Fruit fly (Drosophila melanogaster) whole organism, embryonic: ENCODE results near the gene Rtnl2.
A peak's percentile ranks its signal among the peaks of the same experiment; 100 is the strongest.

Experiments
- Awh ChIP-seq: fragments of 200-800 bp; sonication (Bioruptor generic); IDR thresholded peaks from 2 replicates; pipeline ENCODE4, ENCODE4 v1.3.6; 2022; ENCODE audit warnings: missing biosample characterization, missing genetic modification characterization
- CG10366 ChIP-seq: fragments of 200-800 bp; sonication (Bioruptor generic); IDR thresholded peaks from 2 replicates; pipeline ENCODE4 v1.3.6; 2022; ENCODE audit warnings: missing biosample characterization, missing genetic modification characterization
- CG11093 ChIP-seq: fragments of 200-800 bp; sonication (Bioruptor generic); IDR thresholded peaks from 3 replicates; pipeline ENCODE4 v1.3.6; 2022; ENCODE audit warnings: missing biosample characterization, missing genetic modification characterization
- CG11723 ChIP-seq: fragments of 200-800 bp; sonication (Bioruptor generic); optimal IDR thresholded peaks from 2 replicates; lab custom pipeline; 2017; ENCODE audit warnings: missing biosample characterization, mild to moderate bottlenecking, missing genetic modification characterization
- CG13775 ChIP-seq: fragments of 200-800 bp; sonication (Bioruptor generic); optimal IDR thresholded peaks from 3 replicates; lab custom pipeline; 2017; ENCODE audit warnings: missing biosample characterization, mild to moderate bottlenecking, missing genetic modification characterization
- CG3163 ChIP-seq: fragments of 200-800 bp; sonication (Bioruptor generic); optimal IDR thresholded peaks from 3 replicates; lab custom pipeline; 2016; ENCODE audit warnings: missing biosample characterization, missing genetic modification characterization
- CG3995 ChIP-seq: fragments of 200-800 bp; sonication (Bioruptor generic); optimal IDR thresholded peaks from 3 replicates; lab custom pipeline; 2016; ENCODE audit warnings: missing biosample characterization, missing genetic modification characterization
- CG6654 ChIP-seq: fragments of 200-800 bp; sonication (Bioruptor generic); optimal IDR thresholded peaks from 2 replicates; lab custom pipeline; 2017; ENCODE audit warnings: missing biosample characterization, mild to moderate bottlenecking, missing genetic modification characterization
- CG8281 ChIP-seq: fragments of 200-800 bp; sonication (Bioruptor generic); optimal IDR thresholded peaks from 2 replicates; lab custom pipeline; 2018; ENCODE audit warnings: missing biosample characterization, mild to moderate bottlenecking, missing genetic modification characterization, moderate library complexity
- CG8924 ChIP-seq: fragments of 200-800 bp; optimal IDR thresholded peaks from 3 replicates; lab custom pipeline; 2019; ENCODE audit warnings: missing biosample characterization, mild to moderate bottlenecking, missing genetic modification characterization, moderate library complexity
- CG9727 ChIP-seq: fragments of 200-800 bp; sonication (Bioruptor generic); optimal IDR thresholded peaks from 3 replicates; lab custom pipeline; 2017; ENCODE audit warnings: missing biosample characterization, mild to moderate bottlenecking, missing genetic modification characterization
- Drgx ChIP-seq: fragments of 200-800 bp; sonication (Bioruptor generic); IDR thresholded peaks from 2 replicates; pipeline ENCODE4 v1.3.6; 2022; ENCODE audit warnings: missing biosample characterization, missing genetic modification characterization
- Gug ChIP-seq: fragments of 200-800 bp; sonication (Bioruptor generic); IDR thresholded peaks from 4 replicates; pipeline ENCODE4 v1.3.6; 2022; ENCODE audit warnings: missing biosample characterization, missing genetic modification characterization
- HLH3B ChIP-seq: fragments of 200-800 bp; sonication (Bioruptor generic); IDR thresholded peaks from 2 replicates; pipeline ENCODE4 v1.3.6; 2022; ENCODE audit warnings: missing biosample characterization, missing genetic modification characterization
- Jarid2 ChIP-seq: fragments of 200-800 bp; sonication (Bioruptor generic); optimal IDR thresholded peaks from 3 replicates; lab custom pipeline; 2017; ENCODE audit warnings: mild to moderate bottlenecking, missing biosample characterization, missing genetic modification reagents, missing genetic modification characterization
- Max ChIP-seq: fragments of 200-800 bp; sonication (Bioruptor generic); optimal IDR thresholded peaks from 2 replicates; lab custom pipeline; 2016; ENCODE audit warnings: missing biosample characterization, mild to moderate bottlenecking, missing genetic modification characterization
- Meics ChIP-seq: fragments of 200-800 bp; sonication (Bioruptor generic); optimal IDR thresholded peaks from 2 replicates; lab custom pipeline; 2017; ENCODE audit warnings: missing biosample characterization, mild to moderate bottlenecking, missing genetic modification characterization
- Xrp1 ChIP-seq: fragments of 200-800 bp; sonication (Bioruptor generic); IDR thresholded peaks from 2 replicates; pipeline ENCODE4 v1.3.6; 2022; ENCODE audit warnings: missing biosample characterization, missing genetic modification characterization
- ase ChIP-seq: fragments of 200-800 bp; sonication (Bioruptor generic); IDR thresholded peaks from 3 replicates; pipeline ENCODE4 v1.3.6; 2022; ENCODE audit warnings: missing biosample characterization, missing genetic modification characterization
- az2 ChIP-seq: fragments of 200-800 bp; sonication (Bioruptor generic); optimal IDR thresholded peaks from 3 replicates; lab custom pipeline; 2016; ENCODE audit warnings: missing biosample characterization, missing genetic modification characterization
- bcd ChIP-seq: fragments of 200-800 bp; sonication (Bioruptor generic); optimal IDR thresholded peaks from 2 replicates; lab custom pipeline; 2017; ENCODE audit warnings: missing biosample characterization, mild to moderate bottlenecking, missing genetic modification characterization
- cato ChIP-seq: fragments of 200-800 bp; sonication (Bioruptor generic); optimal IDR thresholded peaks from 2 replicates; lab custom pipeline; 2016; ENCODE audit warnings: missing biosample characterization, missing genetic modification characterization, borderline replicate concordance
- fd102C ChIP-seq: fragments of 200-800 bp; sonication (Bioruptor generic); optimal IDR thresholded peaks from 2 replicates; lab custom pipeline; 2018; ENCODE audit warnings: missing biosample characterization, mild to moderate bottlenecking, missing genetic modification characterization, moderate library complexity
- inv ChIP-seq: fragments of 200-800 bp; sonication (Bioruptor generic); IDR thresholded peaks from 2 replicates; pipeline ENCODE4 v1.3.6; 2022; ENCODE audit warnings: missing biosample characterization, missing genetic modification characterization; ENCODE audit not compliant: partially characterized antibody
- jing ChIP-seq: fragments of 200-800 bp; sonication (Bioruptor generic); optimal IDR thresholded peaks from 2 replicates; lab custom pipeline; 2018; ENCODE audit warnings: missing biosample characterization, mild to moderate bottlenecking, missing genetic modification characterization
- kay ChIP-seq: fragments of 200-800 bp; sonication (Bioruptor generic); optimal IDR thresholded peaks from 2 replicates; lab custom pipeline; 2016; ENCODE audit warnings: missing biosample characterization, missing genetic modification characterization
- nau ChIP-seq: fragments of 200-800 bp; sonication (Bioruptor generic); optimal IDR thresholded peaks from 3 replicates; lab custom pipeline; 2017; ENCODE audit warnings: missing biosample characterization, mild to moderate bottlenecking, missing genetic modification characterization, missing genetic modification reagents
- pan ChIP-seq, 4 experiments: fragments of >200 bp in 3 of 4; fragments of 200-800 bp in 1 of 4; sonication (Bioruptor generic) in 1 of 4; optimal IDR thresholded peaks in 3 of 4; IDR thresholded peaks in 1 of 4; 2 replicates each; pipeline versions ENCODE4 v1.3.6 to Lab custom; 2017 to 2022; ENCODE audit warnings: missing biosample characterization in 2 of 4, missing genetic modification characterization in 2 of 4, mixed read lengths in 1 of 4
- sc ChIP-seq, 3 experiments: fragments of >200 bp in 2 of 3; fragments of 200-800 bp in 1 of 3; sonication (Bioruptor generic) in 1 of 3; optimal IDR thresholded peaks; 2 replicates in 2 of 3; 3 replicates in 1 of 3; lab custom pipeline; 2017; ENCODE audit warnings: mild to moderate bottlenecking in 1 of 3, missing biosample characterization in 1 of 3, missing genetic modification characterization in 1 of 3, missing genetic modification reagents in 1 of 3
- sisA ChIP-seq: fragments of 200-800 bp; sonication (Bioruptor generic); IDR thresholded peaks from 2 replicates; pipeline ENCODE4 v1.3.6; 2022; ENCODE audit warnings: missing biosample characterization, missing genetic modification characterization
- trem ChIP-seq: fragments of 200-800 bp; optimal IDR thresholded peaks from 3 replicates; lab custom pipeline; 2019; ENCODE audit warnings: missing biosample characterization, mild to moderate bottlenecking, missing genetic modification characterization, moderate library complexity

Rtnl2 gene

DNA sequence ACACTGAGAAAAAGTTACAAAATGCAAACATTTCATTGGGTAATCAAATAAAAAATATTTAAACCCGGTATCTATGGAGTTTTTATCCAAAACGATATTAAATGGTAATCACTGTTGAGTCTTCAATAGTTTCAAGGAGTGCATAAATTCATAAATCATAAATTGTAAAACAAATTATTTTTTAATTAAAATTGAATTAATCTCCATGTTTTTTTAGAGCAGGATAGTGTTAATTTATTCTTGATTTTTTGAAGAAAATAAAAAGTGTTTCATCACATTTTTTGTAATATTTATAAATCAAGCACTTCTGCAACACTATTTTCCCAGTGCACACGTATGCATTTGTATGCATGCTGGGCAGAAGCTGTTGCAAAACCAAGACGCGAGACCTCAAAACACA is 39.2 kb downstream of the Rtnl2 start (continued):
- TF ChIP-seq sc (optimal IDR thresholded peaks at IDR 0.05; lab: Kevin White, UChicago) = no peak
- TF ChIP-seq sc (GFP tag; optimal IDR thresholded peaks at IDR 0.05; lab: Kevin White, UChicago) = peak; percentile 13
- TF ChIP-seq CG11723 (GFP tag; lab: Kevin White, UChicago) = peak; percentile 29
- TF ChIP-seq CG10366 (GFP tag; lab: Robert Waterston, UW) = peak; percentile 49; the same call in 1 of the 2 replicates
- peak; percentile 34 for TF ChIP-seq jing (GFP tag; lab: Kevin White, UChicago)
- TF ChIP-seq CG11093 (GFP tag; lab: Robert Waterston, UW) = no peak
- TF ChIP-seq ase (GFP tag; lab: Robert Waterston, UW) = peak; percentile 51; the same call in 1 of the 3 replicates
- TF ChIP-seq bcd (GFP tag; lab: Kevin White, UChicago) = peak; percentile 50
- TF ChIP-seq Gug = no peak
- TF ChIP-seq trem (tag; lab: Kevin White, UChicago) = no peak
- peak; percentile 39 for TF ChIP-seq CG9727
- peak; percentile 45 for TF ChIP-seq sisA
- no peak for TF ChIP-seq pan (optimal IDR thresholded peaks at IDR 0.05; lab: Kevin White, UChicago)
- TF ChIP-seq pan (GFP tag; optimal IDR thresholded peaks at IDR 0.05 in 1 of 2, IDR thresholded peaks at IDR 0.05 in 1 of 2) = peak in 1 of 2 experiments; percentile 57
- peak; percentile 5 for TF ChIP-seq Max (GFP tag; lab: Kevin White, UChicago)
- TF ChIP-seq Awh (GFP tag; lab: Robert Waterston, UW) = no peak
- peak; percentile 53 for TF ChIP-seq CG13775 (GFP tag; lab: Kevin White, UChicago)
- no peak for TF ChIP-seq nau (GFP tag; lab: Kevin White, UChicago)
- TF ChIP-seq fd102C (GFP tag; lab: Kevin White, UChicago) = no peak
- TF ChIP-seq Drgx (GFP tag; lab: Robert Waterston, UW) = peak; percentile 51
- peak; percentile 44 for TF ChIP-seq Meics (GFP tag; lab: Kevin White, UChicago)
- TF ChIP-seq CG3163 (GFP tag; lab: Kevin White, UChicago) = no peak
- TF ChIP-seq Xrp1 (GFP tag; lab: Robert Waterston, UW) = 0 out of 2 replicates have a peak, but pooled peaks have one; percentile 9
- peak; percentile 27 for TF ChIP-seq CG6654 (GFP tag; lab: Kevin White, UChicago)
- TF ChIP-seq az2 (GFP tag; lab: Kevin White, UChicago) = peak; percentile 70
- TF ChIP-seq cato (GFP tag; lab: Kevin White, UChicago) = peak; percentile 29
- TF ChIP-seq HLH3B (GFP tag; lab: Robert Waterston, UW) = peak; percentile 41; the same call in 1 of the 2 replicates
- no peak for TF ChIP-seq Jarid2

DNA sequence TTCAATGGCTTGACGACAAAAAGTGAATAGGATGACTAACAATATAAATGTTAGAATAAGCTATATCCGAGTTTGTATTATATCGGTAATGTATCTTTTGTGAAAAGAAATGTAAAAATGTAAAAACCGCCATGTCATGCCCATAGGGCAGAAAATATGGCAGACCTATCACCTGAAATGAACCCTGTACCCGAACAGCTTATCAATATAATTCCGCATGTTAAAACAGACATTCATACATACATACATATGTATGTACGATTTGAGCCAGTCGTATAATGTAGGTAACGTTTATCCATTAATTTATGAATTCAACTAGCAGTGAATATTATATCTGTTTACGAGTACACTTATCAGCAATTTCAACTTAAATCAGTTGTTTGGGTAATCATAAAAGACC is 40.1 kb downstream of the Rtnl2 start:
- no peak for TF ChIP-seq inv
- TF ChIP-seq CG8281 (tag; lab: Kevin White, UChicago) = no peak
- no peak for TF ChIP-seq CG3995 (GFP tag; lab: Kevin White, UChicago)
- no peak for TF ChIP-seq kay
- TF ChIP-seq CG8924 (tag; lab: Kevin White, UChicago) = no peak
